Fruit fly (Drosophila melanogaster): ENCODE measurements around the gene Clp.
A peak's percentile ranks its signal among the peaks of the same experiment; 100 is the strongest.

The Clp gene

DNA sequence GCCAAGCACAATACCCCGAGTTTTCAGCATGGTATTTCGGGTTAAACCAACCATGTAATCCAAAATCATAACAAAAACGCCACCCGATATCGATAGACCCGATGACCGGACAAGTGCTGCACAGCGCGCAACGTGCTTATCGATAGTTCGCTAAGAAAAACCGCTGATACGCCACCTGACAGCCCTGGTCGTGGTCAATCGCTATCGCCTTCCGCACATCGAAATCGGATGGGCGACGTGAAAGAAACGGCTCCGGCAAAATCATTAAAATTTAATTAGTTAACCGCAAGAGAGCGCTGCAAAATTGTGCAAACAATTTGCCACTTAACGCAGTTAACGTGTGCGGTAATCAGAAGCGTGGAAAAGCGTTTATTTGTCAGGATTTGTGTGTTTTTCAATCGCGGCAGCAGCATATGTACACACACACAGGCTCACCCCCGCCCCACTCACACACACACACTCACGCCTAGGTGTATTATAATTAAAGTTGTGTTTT, 6.1 kb downstream of the Clp start, which contains the start of the genes CG3862 and dock (continued):
- TF ChIP-seq repo (GFP tag; optimal IDR thresholded peaks at IDR 0.05) (peak; percentile 75), insv (GFP tag; optimal IDR thresholded peaks at IDR 0.05) (peak in 1 of 2 experiments; percentile 23), her (GFP tag; optimal IDR thresholded peaks at IDR 0.05) (peak; percentile 82), CG4820 (GFP tag; optimal IDR thresholded peaks at IDR 0.05) (peak; percentile 18), ems (GFP tag; optimal IDR thresholded peaks at IDR 0.05) (peak; percentile 62), Hr39 (optimal IDR thresholded peaks at IDR 0.05) (no peak), HLH3B (GFP tag; IDR thresholded peaks at IDR 0.05) (peak; percentile 26; the same call in 1 of the 2 replicates), Sox100B (GFP tag; optimal IDR thresholded peaks at IDR 0.05) (no peak), CG14441 (GFP tag; IDR thresholded peaks at IDR 0.05) (no peak), br (optimal IDR thresholded peaks at IDR 0.05) (no peak), Atf3 (GFP tag; optimal IDR thresholded peaks at IDR 0.05) (no peak), CG11560 (tag; IDR thresholded peaks at IDR 0.05) (no peak), CG12659 (GFP tag; optimal IDR thresholded peaks at IDR 0.05) (peak; percentile 88), row (GFP tag; IDR thresholded peaks at IDR 0.05) (peak; percentile 45; the same call in 2 of the 3 replicates), CG8924 (tag; optimal IDR thresholded peaks at IDR 0.05) (peak; percentile 64), Nf-YA (GFP tag; IDR thresholded peaks at IDR 0.05) (0 out of 2 replicates have a peak, but pooled peaks have one; percentile 8), hb (GFP tag; IDR thresholded peaks at IDR 0.05; ENCODE audit: partially characterized antibody) (peak; percentile 97), gro (GFP tag; optimal IDR thresholded peaks at IDR 0.05) (peak; percentile 77), CG31224 (GFP tag; IDR thresholded peaks at IDR 0.05) (peak; percentile 30; the same call in 1 of the 2 replicates), Camta (GFP tag; optimal IDR thresholded peaks at IDR 0.05) (no peak), trem (tag; optimal IDR thresholded peaks at IDR 0.05) (peak; percentile 32), CG18619 (GFP tag; optimal IDR thresholded peaks at IDR 0.05) (peak; percentile 42), Stat92E (GFP tag; optimal IDR thresholded peaks at IDR 0.05) (peak in 1 of 3 experiments; percentile 68), MESR4 (GFP tag; optimal IDR thresholded peaks at IDR 0.05) (peak; percentile 96), shn (GFP tag; optimal IDR thresholded peaks at IDR 0.05) (peak; percentile 19), CG30403 (GFP tag; optimal IDR thresholded peaks at IDR 0.05) (peak; percentile 41), MBD-R2 (GFP tag; IDR thresholded peaks at IDR 0.05) (peak; percentile 97), CG18764 (GFP tag; optimal IDR thresholded peaks at IDR 0.05) (peak; percentile 33), HmgD (GFP tag; optimal IDR thresholded peaks at IDR 0.05) (peak; percentile 83), CG18011 (GFP tag; optimal IDR thresholded peaks at IDR 0.05) (peak; percentile 37), NC2α (GFP tag; optimal IDR thresholded peaks at IDR 0.05) (peak; percentile 26), D (optimal IDR thresholded peaks at IDR 0.05) (peak; percentile 62), D (GFP tag; optimal IDR thresholded peaks at IDR 0.05) (no peak), chif (GFP tag; optimal IDR thresholded peaks at IDR 0.05) (peak; percentile 7 to 28), Asciz (GFP tag; optimal IDR thresholded peaks at IDR 0.05) (no peak), lola (GFP tag; optimal IDR thresholded peaks at IDR 0.05) (peak in 1 of 3 experiments; percentile 1), chm (GFP tag; IDR thresholded peaks at IDR 0.05) (peak; percentile 64), MTF-1 (GFP tag; optimal IDR thresholded peaks at IDR 0.05; ENCODE audit: borderline replicate concordance) (peak; percentile 29), usp (GFP tag; optimal IDR thresholded peaks at IDR 0.05) (no peak), CG31365 (tag; optimal IDR thresholded peaks at IDR 0.05) (no peak), CG11398 (GFP tag; optimal IDR thresholded peaks at IDR 0.05) (peak; percentile 51), CG10321 (GFP tag; IDR thresholded peaks at IDR 0.05) (0 out of 2 replicates have a peak, but pooled peaks have one; percentile 26), CG10654 (GFP tag; optimal IDR thresholded peaks at IDR 0.05) (no peak), CG7928 (GFP tag; optimal IDR thresholded peaks at IDR 0.05) (peak; percentile 88), crol (GFP tag; IDR thresholded peaks at IDR 0.05) (no peak), NfI (GFP tag; optimal IDR thresholded peaks at IDR 0.05) (peak; percentile 50), Dp (GFP tag; optimal IDR thresholded peaks at IDR 0.05) (peak; percentile 74), cas (GFP tag; IDR thresholded peaks at IDR 0.05) (peak; percentile 62; the same call in 1 of the 2 replicates), CG13775 (GFP tag; optimal IDR thresholded peaks at IDR 0.05) (peak; percentile 4), Trl (optimal IDR thresholded peaks at IDR 0.05) (no peak), Trl (GFP tag; optimal IDR thresholded peaks at IDR 0.05) (peak; percentile 59), p53 (GFP tag; optimal IDR thresholded peaks at IDR 0.05) (peak; percentile 69)
